Worm (Caenorhabditis elegans) whole organism, L2 larva: ENCODE measurements around the gene let-99.

Experiments used
- C34F6.9 ChIP-seq: fragments of 150-350 bp; optimal IDR thresholded peaks from 2 replicates; lab custom pipeline; 2014; ENCODE audit warnings: missing biosample characterization, missing genetic modification characterization
- F13H6.1 ChIP-seq: sonication (generic microtip); optimal IDR thresholded peaks from 2 replicates; lab custom pipeline; 2016; ENCODE audit warnings: missing genetic modification characterization, missing compliant biosample characterization
- Y55F3AM.14 ChIP-seq: fragments of 200-800 bp; sonication (Bioruptor generic); optimal IDR thresholded peaks from 2 replicates; lab custom pipeline; 2018; ENCODE audit warnings: mild to moderate bottlenecking, missing genetic modification characterization, missing compliant biosample characterization
- ZK546.5 ChIP-seq: sonication (generic microtip); optimal IDR thresholded peaks from 2 replicates; lab custom pipeline; 2017; ENCODE audit warnings: missing biosample characterization, missing genetic modification characterization
- aly-2 ChIP-seq: fragments of 150-350 bp; optimal IDR thresholded peaks from 2 replicates; lab custom pipeline; 2014; ENCODE audit warnings: missing biosample characterization, missing genetic modification characterization
- ama-1 ChIP-seq: fragments of 150-350 bp; optimal IDR thresholded peaks from 2 replicates; lab custom pipeline; 2018; ENCODE audit warnings: inconsistent platforms
- blmp-1 ChIP-seq: sonication (generic microtip); optimal IDR thresholded peaks from 2 replicates; lab custom pipeline; 2017; ENCODE audit warnings: missing genetic modification characterization, mild to moderate bottlenecking, missing compliant biosample characterization, antibody characterized with exemption, moderate library complexity; ENCODE audit not compliant: insufficient read depth
- ceh-16 ChIP-seq: fragments of 150-350 bp; optimal IDR thresholded peaks from 2 replicates; lab custom pipeline; 2014; ENCODE audit warnings: missing biosample characterization, missing genetic modification characterization
- crh-2 ChIP-seq: sonication (generic microtip); optimal IDR thresholded peaks from 2 replicates; lab custom pipeline; 2017; ENCODE audit warnings: missing biosample characterization, missing genetic modification characterization
- dmd-4 ChIP-seq: sonication (generic microtip); optimal IDR thresholded peaks from 2 replicates; lab custom pipeline; 2017; ENCODE audit warnings: missing biosample characterization, missing genetic modification characterization
- egl-27 ChIP-seq: sonication (generic microtip); optimal IDR thresholded peaks from 3 replicates; lab custom pipeline; 2017; ENCODE audit warnings: missing biosample characterization, missing genetic modification reagents, missing genetic modification characterization
- elt-1 ChIP-seq: fragments of 150-350 bp; optimal IDR thresholded peaks from 2 replicates; lab custom pipeline; 2014; ENCODE audit warnings: missing biosample characterization, missing genetic modification characterization
- fos-1 ChIP-seq: fragments of 150-350 bp; optimal IDR thresholded peaks from 2 replicates; lab custom pipeline; 2014; ENCODE audit warnings: missing biosample characterization, missing genetic modification characterization
- gmeb-1 ChIP-seq: fragments of 150-350 bp; optimal IDR thresholded peaks from 2 replicates; lab custom pipeline; 2014; ENCODE audit warnings: missing biosample characterization, missing genetic modification characterization
- lin-11 ChIP-seq: fragments of 150-350 bp; sonication (generic microtip); optimal IDR thresholded peaks from 2 replicates; lab custom pipeline; 2014; ENCODE audit warnings: missing biosample characterization, missing genetic modification characterization, inconsistent platforms, mixed read lengths
- lin-13 ChIP-seq: fragments of 150-350 bp; optimal IDR thresholded peaks from 2 replicates; lab custom pipeline; 2014; ENCODE audit warnings: missing biosample characterization, missing genetic modification reagents, missing genetic modification characterization
- lin-39 ChIP-seq: fragments of 150-350 bp; optimal IDR thresholded peaks from 2 replicates; lab custom pipeline; 2014; ENCODE audit warnings: missing biosample characterization, missing genetic modification reagents, missing genetic modification characterization
- lsy-2 ChIP-seq, 2 experiments: fragments of 150-350 bp in 1 of 2; sonication (generic microtip) in 1 of 2; optimal IDR thresholded peaks; 2 replicates each; lab custom pipeline; 2014 to 2017; ENCODE audit warnings: missing biosample characterization in 2 of 2, missing genetic modification characterization in 2 of 2
- mab-5 ChIP-seq: fragments of 150-350 bp; optimal IDR thresholded peaks from 2 replicates; lab custom pipeline; 2014; ENCODE audit warnings: missing biosample characterization, missing genetic modification characterization
- mdl-1 ChIP-seq, 2 experiments: fragments of 150-350 bp in 1 of 2; sonication (generic microtip) in 1 of 2; optimal IDR thresholded peaks; 2 replicates each; lab custom pipeline; 2017; ENCODE audit warnings: missing biosample characterization in 2 of 2, missing genetic modification characterization in 2 of 2
- nhr-10 ChIP-seq: sonication (generic microtip); optimal IDR thresholded peaks from 2 replicates; lab custom pipeline; 2017; ENCODE audit warnings: missing biosample characterization, missing genetic modification characterization
- nhr-12 ChIP-seq: fragments of 150-350 bp; optimal IDR thresholded peaks from 2 replicates; lab custom pipeline; 2014; ENCODE audit warnings: missing biosample characterization, missing genetic modification characterization
- nhr-129 ChIP-seq: fragments of 150-350 bp; optimal IDR thresholded peaks from 2 replicates; lab custom pipeline; 2014; ENCODE audit warnings: missing biosample characterization, missing genetic modification characterization
- nhr-21 ChIP-seq: fragments of 150-350 bp; optimal IDR thresholded peaks from 2 replicates; lab custom pipeline; 2014; ENCODE audit warnings: missing biosample characterization, missing genetic modification characterization
- nhr-23 ChIP-seq: fragments of 150-350 bp; optimal IDR thresholded peaks from 2 replicates; lab custom pipeline; 2014; ENCODE audit warnings: missing biosample characterization, missing genetic modification reagents, missing genetic modification characterization
- nhr-237 ChIP-seq: fragments of 150-350 bp; optimal IDR thresholded peaks from 2 replicates; lab custom pipeline; 2014; ENCODE audit warnings: missing biosample characterization, missing genetic modification characterization
- nhr-6 ChIP-seq: fragments of 150-350 bp; optimal IDR thresholded peaks from 2 replicates; lab custom pipeline; 2014; ENCODE audit warnings: missing biosample characterization, missing genetic modification characterization
- nhr-77 ChIP-seq: fragments of 150-350 bp; optimal IDR thresholded peaks from 2 replicates; lab custom pipeline; 2014; ENCODE audit warnings: missing biosample characterization, missing genetic modification characterization
- peb-1 ChIP-seq: fragments of 150-350 bp; optimal IDR thresholded peaks from 2 replicates; lab custom pipeline; 2014; ENCODE audit warnings: missing biosample characterization, missing genetic modification characterization
- sem-4 ChIP-seq: fragments of 150-350 bp; optimal IDR thresholded peaks from 2 replicates; lab custom pipeline; 2014; ENCODE audit warnings: missing biosample characterization, missing genetic modification reagents, missing genetic modification characterization
- sma-3 ChIP-seq: sonication (generic microtip); optimal IDR thresholded peaks from 2 replicates; lab custom pipeline; 2016; ENCODE audit warnings: missing genetic modification reagents, missing genetic modification characterization, missing compliant biosample characterization
- sma-9 ChIP-seq, 2 experiments: fragments of 150-350 bp in 1 of 2; sonication (generic microtip) in 1 of 2; optimal IDR thresholded peaks; 2 replicates each; lab custom pipeline; 2014 to 2016; ENCODE audit warnings: missing genetic modification characterization in 2 of 2, mild to moderate bottlenecking in 1 of 2, missing biosample characterization in 1 of 2, missing compliant biosample characterization in 1 of 2, missing genetic modification reagents in 1 of 2, moderate library complexity in 1 of 2
- unc-55 ChIP-seq: fragments of 150-350 bp; sonication (generic microtip); optimal IDR thresholded peaks from 3 replicates; lab custom pipeline; 2014; ENCODE audit warnings: missing biosample characterization, missing genetic modification reagents, missing genetic modification characterization
- zag-1 ChIP-seq: fragments of 150-350 bp; optimal IDR thresholded peaks from 2 replicates; lab custom pipeline; 2014; ENCODE audit warnings: missing biosample characterization, missing genetic modification characterization
- ztf-1 ChIP-seq: fragments of 200-800 bp; sonication (Bioruptor generic); conservative IDR thresholded peaks from 2 replicates; pipeline ENCODE4 v1.3.6; 2022; ENCODE audit warnings: missing genetic modification characterization, missing compliant biosample characterization

The let-99 gene

ce11 chrIV:12585966-12586365 is 18.3 kb downstream of the let-99 start, which contains the start of gene K08E7.8:
TSS of gene K08E7.8 (minus strand) at chrIV:12586066.
- TF ChIP-seq nhr-23 (tag; lab: Kevin White, UChicago) = no peak
- TF ChIP-seq sma-9 (GFP tag; optimal IDR thresholded peaks at IDR 0.05; lab: Kevin White, UChicago) = no peak
- no peak for TF ChIP-seq sma-9 (tag; optimal IDR thresholded peaks at IDR 0.05; lab: Kevin White, UChicago)
- TF ChIP-seq dmd-4 (tag; lab: Kevin White, UChicago) = no peak

ce11 chrIV:12590373-12590772 is 22.7 kb downstream of the let-99 start, which contains the start of gene cul-6:
TSS of gene cul-6 (minus strand) at chrIV:12590451.
- TF ChIP-seq blmp-1 (tag; lab: Kevin White, UChicago) (no peak), unc-55 (GFP tag; lab: Kevin White, UChicago) (peak; percentile 27), nhr-12 (tag; lab: Kevin White, UChicago) (no peak), zag-1 (tag; lab: Kevin White, UChicago) (no peak), sem-4 (tag; lab: Kevin White, UChicago) (no peak), nhr-23 (tag; lab: Kevin White, UChicago) (no peak), C34F6.9 (tag; lab: Kevin White, UChicago) (no peak)

- TF ChIP-seq unc-55 (GFP tag; lab: Kevin White, UChicago) (peak; percentile 77), sma-3 (GFP tag; lab: Kevin White, UChicago) (peak; percentile 59), Y55F3AM.14 (GFP tag; lab: Kevin White, UChicago) (peak; percentile 64), mab-5 (tag; lab: Kevin White, UChicago) (peak; percentile 45), elt-1 (tag; lab: Kevin White, UChicago) (no peak), lsy-2 (tag; optimal IDR thresholded peaks at IDR 0.05; lab: Kevin White, UChicago) (peak; percentile 57 to 75), nhr-21 (tag; lab: Kevin White, UChicago) (peak; percentile 32), egl-27 (tag; lab: Kevin White, UChicago) (peak; percentile 28), ama-1 (lab: Kevin White, UChicago) (no peak), nhr-129 (tag; lab: Kevin White, UChicago) (peak; percentile 81), gmeb-1 (tag; lab: Kevin White, UChicago) (peak; percentile 68), zag-1 (tag; lab: Kevin White, UChicago) (peak; percentile 60), mdl-1 (tag; optimal IDR thresholded peaks at IDR 0.05; lab: Kevin White, UChicago) (peak in 1 of 2 experiments; percentile 52), C34F6.9 (tag; lab: Kevin White, UChicago) (peak; percentile 77), nhr-10 (tag; lab: Kevin White, UChicago) (no peak), sma-9 (GFP tag; optimal IDR thresholded peaks at IDR 0.05; lab: Kevin White, UChicago) (peak; percentile 70), sma-9 (tag; optimal IDR thresholded peaks at IDR 0.05; lab: Kevin White, UChicago) (no peak), ceh-16 (tag; lab: Kevin White, UChicago) (no peak), F13H6.1 (tag; lab: Kevin White, UChicago) (peak; percentile 66), fos-1 (tag; lab: Kevin White, UChicago) (peak; percentile 50), lin-13 (GFP tag; lab: Kevin White, UChicago) (peak; percentile 38), nhr-23 (tag; lab: Kevin White, UChicago) (no peak), crh-2 (peak; percentile 57), ztf-1 (no peak), blmp-1 (tag; lab: Kevin White, UChicago) (no peak), nhr-77 (tag; lab: Kevin White, UChicago) (no peak), lin-11 (tag; lab: Kevin White, UChicago) (peak; percentile 72)
These were observed 26.9 kb downstream of the let-99 start for ce11 chrIV:12594574-12594973.

DNA sequence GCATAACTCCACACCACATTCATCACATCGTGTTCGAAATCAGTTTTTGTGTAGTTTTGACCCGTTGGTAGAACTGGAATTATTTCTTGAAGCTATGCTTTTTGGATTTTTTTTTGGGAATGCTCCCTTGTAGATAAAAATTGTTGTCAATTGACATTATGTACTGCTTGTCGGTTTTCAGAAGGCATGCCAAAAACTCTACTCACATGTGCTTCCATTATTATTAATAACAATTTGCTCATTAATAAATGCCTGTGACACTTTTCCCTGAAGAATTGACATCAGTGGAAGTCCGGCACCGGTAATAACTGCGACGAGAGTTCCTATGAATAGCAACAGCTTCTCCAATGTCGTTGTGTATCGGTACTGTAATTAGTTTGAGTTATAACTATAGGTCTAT is 29.3 kb downstream of the let-99 start:
- TF ChIP-seq nhr-10 (tag; lab: Kevin White, UChicago) = no peak

ce11 chrIV:12599158-12599557 is 31.5 kb downstream of the let-99 start, which contains the start of gene pgp-1:
TSS of gene pgp-1 (minus strand) at chrIV:12599169.
- TF ChIP-seq aly-2 (tag; lab: Kevin White, UChicago) (no peak), sma-3 (GFP tag; lab: Kevin White, UChicago) (no peak), lin-39 (tag; lab: Kevin White, UChicago) (no peak), lin-13 (GFP tag; lab: Kevin White, UChicago) (no peak), peb-1 (no peak), sma-9 (GFP tag; optimal IDR thresholded peaks at IDR 0.05; lab: Kevin White, UChicago) (peak; percentile 83), sma-9 (tag; optimal IDR thresholded peaks at IDR 0.05; lab: Kevin White, UChicago) (no peak), crh-2 (peak; percentile 38), nhr-6 (tag; lab: Kevin White, UChicago) (no peak), ZK546.5 (tag; lab: Kevin White, UChicago) (no peak), F13H6.1 (tag; lab: Kevin White, UChicago) (no peak), ceh-16 (tag; lab: Kevin White, UChicago) (no peak), Y55F3AM.14 (GFP tag; lab: Kevin White, UChicago) (no peak), fos-1 (tag; lab: Kevin White, UChicago) (peak; percentile 91), nhr-237 (tag; lab: Kevin White, UChicago) (no peak)
- TF ChIP-seq, all 48 proteins: peak for 3
